Worm (Caenorhabditis elegans): Measurements from ENCODE around the gene C53A5.13.

ce11 chrV:14576745-14577373, 30.2 kb downstream of the C53A5.13 start:
- TF ChIP-seq unc-39 (tag; optimal IDR thresholded peaks at IDR 0.05), result no peak
- no peak for TF ChIP-seq lsy-2 (tag; optimal IDR thresholded peaks at IDR 0.05)
- TF ChIP-seq pha-4 (GFP tag; IDR thresholded peaks at IDR 0.05), result no peak
- no peak for TF ChIP-seq pha-4 (tag; optimal IDR thresholded peaks at IDR 0.05)
- no peak for TF ChIP-seq ceh-82 (tag; optimal IDR thresholded peaks at IDR 0.05)
- no peak for TF ChIP-seq mdl-1 (tag; optimal IDR thresholded peaks at IDR 0.05)

Data from whole organism, L4 larva.